Worm (Caenorhabditis elegans) whole organism, young adult: ENCODE data around the gene gap-1.

Experiments used
- B0261.1 ChIP-seq: sonication (generic microtip); optimal IDR thresholded peaks from 2 replicates; lab custom pipeline; 2016; ENCODE audit warnings: mild to moderate bottlenecking, missing genetic modification characterization, moderate library complexity, missing compliant biosample characterization
- F39B2.1 ChIP-seq: fragments of 200-800 bp; sonication (Bioruptor generic); IDR thresholded peaks from 2 replicates; pipeline ENCODE4 v1.3.6; 2022; ENCODE audit warnings: missing genetic modification reagents, missing genetic modification characterization, missing compliant biosample characterization
- Y53G8AR.9 ChIP-seq: fragments of 200-800 bp; sonication (Bioruptor generic); conservative IDR thresholded peaks from 2 replicates; pipeline ENCODE4 v1.3.6; 2022; ENCODE audit warnings: missing genetic modification reagents, missing genetic modification characterization, missing compliant biosample characterization
- akir-1 ChIP-seq: fragments of 200-800 bp; sonication (Bioruptor generic); optimal IDR thresholded peaks from 2 replicates; lab custom pipeline; 2018; ENCODE audit warnings: mild to moderate bottlenecking, missing genetic modification characterization, moderate library complexity, missing compliant biosample characterization
- ama-1 ChIP-seq, 3 experiments: fragments of 150-350 bp in 1 of 3; sonication (generic microtip) in 2 of 3; optimal IDR thresholded peaks; 2 replicates each; lab custom pipeline; 2014 to 2018; ENCODE audit warnings: missing biosample characterization in 2 of 3, missing genetic modification characterization in 2 of 3, missing genetic modification reagents in 2 of 3
- bed-2 ChIP-seq: fragments of 200-800 bp; sonication (Bioruptor generic); IDR thresholded peaks from 2 replicates; pipeline ENCODE4 v1.3.6; 2022; ENCODE audit warnings: missing genetic modification reagents, missing genetic modification characterization, missing compliant biosample characterization
- cebp-1 ChIP-seq, 2 experiments: fragments of 200-800 bp in 1 of 2; sonication (Bioruptor generic) in 1 of 2; sonication (generic microtip) in 1 of 2; IDR thresholded peaks in 1 of 2; optimal IDR thresholded peaks in 1 of 2; 2 replicates each; pipeline versions ENCODE4 v1.3.6 to Lab custom; 2017 to 2022; ENCODE audit warnings: missing compliant biosample characterization in 2 of 2, missing genetic modification characterization in 2 of 2, mild to moderate bottlenecking in 1 of 2, missing genetic modification reagents in 1 of 2, moderate library complexity in 1 of 2
- fkh-3 ChIP-seq: sonication (generic microtip); optimal IDR thresholded peaks from 2 replicates; lab custom pipeline; 2016; ENCODE audit warnings: mild to moderate bottlenecking, missing genetic modification characterization, missing compliant biosample characterization
- lin-26 ChIP-seq: fragments of 200-800 bp; sonication (Bioruptor generic); IDR thresholded peaks from 2 replicates; pipeline ENCODE4 v1.3.6; 2022; ENCODE audit warnings: missing genetic modification reagents, missing genetic modification characterization, missing compliant biosample characterization
- nfya-2 ChIP-seq: fragments of 200-800 bp; sonication (Bioruptor generic); IDR thresholded peaks from 2 replicates; pipeline ENCODE4 v1.3.6; 2022; ENCODE audit warnings: missing genetic modification reagents, missing genetic modification characterization, missing compliant biosample characterization
- nfyb-1 ChIP-seq: fragments of 200-800 bp; sonication (Bioruptor generic); IDR thresholded peaks from 2 replicates; pipeline ENCODE4 v1.3.6; 2022; ENCODE audit warnings: missing genetic modification reagents, missing genetic modification characterization, missing compliant biosample characterization
- pbrm-1 ChIP-seq: fragments of 200-800 bp; sonication (Bioruptor generic); IDR thresholded peaks from 2 replicates; pipeline ENCODE4 v1.3.6; 2022; ENCODE audit warnings: missing genetic modification reagents, missing genetic modification characterization, missing compliant biosample characterization
- pha-4 ChIP-seq: fragments of 150-350 bp; sonication (generic microtip); optimal IDR thresholded peaks from 2 replicates; lab custom pipeline; 2014; ENCODE audit warnings: missing biosample characterization, missing genetic modification reagents, missing genetic modification characterization
- sea-2 ChIP-seq: fragments of 200-800 bp; sonication (Bioruptor generic); IDR thresholded peaks from 2 replicates; pipeline ENCODE4 v1.3.6; 2022; ENCODE audit warnings: missing genetic modification characterization, missing compliant biosample characterization

- TF ChIP-seq sea-2: no peak
- no peak for TF ChIP-seq ama-1 (optimal IDR thresholded peaks at IDR 0.05; lab: Kevin White, UChicago)
- no peak for TF ChIP-seq ama-1 (GFP tag; optimal IDR thresholded peaks at IDR 0.05; lab: Kevin White, UChicago)
- no peak for TF ChIP-seq pbrm-1 (GFP tag; lab: Robert Waterston, UW)
- no peak for TF ChIP-seq Y53G8AR.9
- no peak for TF ChIP-seq akir-1
- TF ChIP-seq lin-26 (GFP tag; lab: Robert Waterston, UW): no peak
- TF ChIP-seq pha-4 (tag; lab: Kevin White, UChicago): no peak
- TF ChIP-seq B0261.1 (tag; lab: Kevin White, UChicago): no peak
- TF ChIP-seq nfyb-1: no peak
- no peak for TF ChIP-seq nfya-2 (GFP tag; lab: Robert Waterston, UW)
- TF ChIP-seq bed-2 (GFP tag; lab: Robert Waterston, UW): no peak
- TF ChIP-seq cebp-1 (GFP tag; IDR thresholded peaks at IDR 0.05; lab: Robert Waterston, UW): no peak
- no peak for TF ChIP-seq cebp-1 (tag; optimal IDR thresholded peaks at IDR 0.05; lab: Kevin White, UChicago)
- TF ChIP-seq fkh-3: no peak
- no peak for TF ChIP-seq F39B2.1
These were observed 37.2 kb downstream of the gap-1 start, which contains the start of gene lin-32 for ce11 chrX:2229305-2230172.
